Fruit fly (Drosophila melanogaster) whole organism, prepupa: Measurements from ENCODE around the gene stv.

Experiments used
- CG10669 ChIP-seq: fragments of 200-800 bp; sonication (Bioruptor generic); optimal IDR thresholded peaks from 3 replicates; lab custom pipeline; 2018; ENCODE audit warnings: missing biosample characterization, mild to moderate bottlenecking, missing genetic modification characterization, moderate library complexity
- Hr39 ChIP-seq: fragments of 200-800 bp; sonication (Bioruptor generic); optimal IDR thresholded peaks from 2 replicates; lab custom pipeline; 2016; ENCODE audit warnings: missing biosample characterization, missing genetic modification characterization
- Lpt ChIP-seq: fragments of 200-800 bp; sonication (Bioruptor generic); optimal IDR thresholded peaks from 3 replicates; lab custom pipeline; 2016; ENCODE audit warnings: missing biosample characterization, missing genetic modification characterization
- Sox102F ChIP-seq: fragments of 200-800 bp; sonication (Bioruptor generic); optimal IDR thresholded peaks from 2 replicates; lab custom pipeline; 2016; ENCODE audit warnings: missing biosample characterization, mild to moderate bottlenecking, missing genetic modification characterization
- pdm3 ChIP-seq: fragments of 200-800 bp; sonication (Bioruptor generic); optimal IDR thresholded peaks from 3 replicates; lab custom pipeline; 2016; ENCODE audit warnings: missing biosample characterization, missing genetic modification characterization

dm6 chr3L:13478339-13479203 is 1.2 kb downstream of the stv start:
- peak; percentile 24 for TF ChIP-seq pdm3
- TF ChIP-seq Sox102F (GFP tag; lab: Kevin White, UChicago), result peak; percentile 11
- no peak for TF ChIP-seq Lpt
- peak; percentile 47 for TF ChIP-seq CG10669 (GFP tag; lab: Kevin White, UChicago)
- TF ChIP-seq Hr39 (GFP tag; lab: Kevin White, UChicago), result peak; percentile 47
